Worm (Caenorhabditis elegans) whole organism, L4 larva: ENCODE results near the gene nlp-55.

ENCODE experiments used
- D1046.2 ChIP-seq: fragments of 200-800 bp; sonication (Bioruptor generic); IDR thresholded peaks from 2 replicates; pipeline ENCODE4 v1.3.6; 2022; ENCODE audit warnings: missing genetic modification characterization, missing compliant biosample characterization
- F10B5.3 ChIP-seq: sonication (generic microtip); optimal IDR thresholded peaks from 2 replicates; lab custom pipeline; 2016; ENCODE audit warnings: mild to moderate bottlenecking, missing genetic modification characterization, missing compliant biosample characterization
- F37D6.2 ChIP-seq: sonication (generic microtip); optimal IDR thresholded peaks from 2 replicates; lab custom pipeline; 2016; ENCODE audit warnings: mild to moderate bottlenecking, missing genetic modification characterization, missing compliant biosample characterization
- F49E8.2 ChIP-seq: sonication (generic microtip); optimal IDR thresholded peaks from 2 replicates; lab custom pipeline; 2016; ENCODE audit warnings: missing compliant biosample characterization, mild to moderate bottlenecking, missing genetic modification characterization, borderline replicate concordance
- R02D3.7 ChIP-seq: fragments of 150-350 bp; sonication (generic microtip); optimal IDR thresholded peaks from 3 replicates; lab custom pipeline; 2014; ENCODE audit warnings: missing biosample characterization, missing genetic modification characterization
- Y105C5A.15 ChIP-seq: fragments of 200-800 bp; sonication (Bioruptor generic); IDR thresholded peaks from 2 replicates; pipeline ENCODE4 v1.3.6; 2022; ENCODE audit warnings: missing genetic modification characterization, missing compliant biosample characterization
- ZK337.2 ChIP-seq: fragments of 200-800 bp; sonication (Bioruptor generic); IDR thresholded peaks from 2 replicates; pipeline ENCODE4 v1.3.6; 2022; ENCODE audit warnings: missing genetic modification reagents, missing genetic modification characterization, missing compliant biosample characterization
- ZK546.5 ChIP-seq, 2 experiments: sonication (generic microtip); optimal IDR thresholded peaks; 2 replicates each; lab custom pipeline; 2017; ENCODE audit warnings: missing biosample characterization in 2 of 2, missing genetic modification characterization in 2 of 2
- attf-4 ChIP-seq: sonication (generic microtip); optimal IDR thresholded peaks from 3 replicates; lab custom pipeline; 2017; ENCODE audit warnings: missing biosample characterization, missing genetic modification characterization
- ceh-32 ChIP-seq: sonication (generic microtip); optimal IDR thresholded peaks from 2 replicates; lab custom pipeline; 2016; ENCODE audit warnings: mild to moderate bottlenecking, missing genetic modification characterization, missing compliant biosample characterization; ENCODE audit not compliant: poor library complexity
- ceh-62 ChIP-seq: sonication (generic microtip); optimal IDR thresholded peaks from 2 replicates; lab custom pipeline; 2017; ENCODE audit warnings: missing biosample characterization, missing genetic modification characterization
- ceh-82 ChIP-seq: sonication (generic microtip); optimal IDR thresholded peaks from 2 replicates; lab custom pipeline; 2017; ENCODE audit warnings: missing biosample characterization, missing genetic modification characterization
- cey-2 ChIP-seq: sonication (generic microtip); optimal IDR thresholded peaks from 3 replicates; lab custom pipeline; 2017; ENCODE audit warnings: missing genetic modification characterization, mild to moderate bottlenecking, missing compliant biosample characterization, antibody characterized with exemption, borderline replicate concordance; ENCODE audit not compliant: insufficient read depth
- daf-16 ChIP-seq, 3 experiments: sonication (generic microtip); optimal IDR thresholded peaks; 2 replicates each; lab custom pipeline; 2016 to 2017; ENCODE audit warnings: missing genetic modification characterization in 3 of 3, missing genetic modification reagents in 3 of 3, mild to moderate bottlenecking in 2 of 3, missing compliant biosample characterization in 2 of 3, missing biosample characterization in 1 of 3, moderate library complexity in 1 of 3
- daf-19 ChIP-seq: fragments of 200-800 bp; sonication (Bioruptor generic); conservative IDR thresholded peaks from 2 replicates; pipeline ENCODE4 v1.3.6; 2022; ENCODE audit warnings: missing genetic modification characterization, missing compliant biosample characterization
- dmd-6 ChIP-seq: fragments of 200-800 bp; sonication (Bioruptor generic); IDR thresholded peaks from 2 replicates; pipeline ENCODE4 v1.3.6; 2022; ENCODE audit warnings: missing genetic modification reagents, missing genetic modification characterization, missing compliant biosample characterization
- dpl-1 ChIP-seq: fragments of 150-350 bp; optimal IDR thresholded peaks from 2 replicates; lab custom pipeline; 2014; ENCODE audit warnings: missing biosample characterization, missing genetic modification reagents, missing genetic modification characterization
- dve-1 ChIP-seq: sonication (generic microtip); optimal IDR thresholded peaks from 2 replicates; lab custom pipeline; 2017; ENCODE audit warnings: antibody characterized with exemption, mild to moderate bottlenecking, missing genetic modification characterization, missing compliant biosample characterization; ENCODE audit not compliant: insufficient read depth
- fos-1 ChIP-seq: fragments of 150-350 bp; optimal IDR thresholded peaks from 2 replicates; lab custom pipeline; 2014; ENCODE audit warnings: missing biosample characterization, missing genetic modification characterization
- gei-8 ChIP-seq: fragments of 200-800 bp; sonication (Bioruptor generic); optimal IDR thresholded peaks from 2 replicates; lab custom pipeline; 2018; ENCODE audit warnings: mild to moderate bottlenecking, missing genetic modification characterization, missing compliant biosample characterization
- hlh-11 ChIP-seq: fragments of 200-800 bp; sonication (Bioruptor generic); optimal IDR thresholded peaks from 2 replicates; lab custom pipeline; 2018; ENCODE audit warnings: mild to moderate bottlenecking, missing genetic modification characterization, missing compliant biosample characterization
- hlh-30 ChIP-seq: sonication (generic microtip); optimal IDR thresholded peaks from 2 replicates; lab custom pipeline; 2017; ENCODE audit warnings: antibody characterized with exemption, mild to moderate bottlenecking, missing genetic modification characterization, missing compliant biosample characterization; ENCODE audit not compliant: insufficient read depth
- lim-7 ChIP-seq: fragments of 200-800 bp; sonication (Bioruptor generic); IDR thresholded peaks from 2 replicates; pipeline ENCODE4 v1.3.6; 2022; ENCODE audit warnings: missing genetic modification characterization, missing compliant biosample characterization
- lin-13 ChIP-seq: fragments of 150-350 bp; optimal IDR thresholded peaks from 2 replicates; lab custom pipeline; 2014; ENCODE audit warnings: missing biosample characterization, missing genetic modification reagents, missing genetic modification characterization
- lin-15B ChIP-seq: fragments of 150-350 bp; sonication (generic microtip); optimal IDR thresholded peaks from 3 replicates; lab custom pipeline; 2014; ENCODE audit warnings: missing biosample characterization, missing genetic modification characterization
- lin-38 ChIP-seq: fragments of 200-800 bp; sonication (Bioruptor generic); IDR thresholded peaks from 2 replicates; pipeline ENCODE4 v1.3.6; 2022; ENCODE audit warnings: missing genetic modification reagents, missing genetic modification characterization, missing compliant biosample characterization
- lir-3 ChIP-seq: sonication (generic microtip); optimal IDR thresholded peaks from 2 replicates; lab custom pipeline; 2016; ENCODE audit warnings: mild to moderate bottlenecking, missing genetic modification characterization, missing compliant biosample characterization
- lsy-2 ChIP-seq, 2 experiments: fragments of 150-350 bp in 1 of 2; sonication (generic microtip) in 1 of 2; optimal IDR thresholded peaks; 2 replicates each; lab custom pipeline; 2014 to 2017; ENCODE audit warnings: missing biosample characterization in 2 of 2, missing genetic modification characterization in 2 of 2
- mdl-1 ChIP-seq, 2 experiments: fragments of 150-350 bp in 1 of 2; sonication (generic microtip) in 1 of 2; optimal IDR thresholded peaks; 2 replicates each; lab custom pipeline; 2014 to 2017; ENCODE audit warnings: missing biosample characterization in 2 of 2, missing genetic modification characterization in 2 of 2
- nhr-10 ChIP-seq: fragments of 150-350 bp; optimal IDR thresholded peaks from 2 replicates; lab custom pipeline; 2014; ENCODE audit warnings: missing biosample characterization, missing genetic modification characterization
- nhr-11 ChIP-seq: fragments of 150-350 bp; optimal IDR thresholded peaks from 2 replicates; lab custom pipeline; 2014; ENCODE audit warnings: missing biosample characterization, missing genetic modification characterization
- nhr-111 ChIP-seq: fragments of 200-800 bp; sonication (Bioruptor generic); optimal IDR thresholded peaks from 2 replicates; lab custom pipeline; 2018; ENCODE audit warnings: mild to moderate bottlenecking, missing genetic modification characterization, missing compliant biosample characterization
- nhr-28 ChIP-seq: fragments of 150-350 bp; optimal IDR thresholded peaks from 2 replicates; lab custom pipeline; 2014; ENCODE audit warnings: missing biosample characterization, missing genetic modification characterization
- nhr-41 ChIP-seq: fragments of 200-800 bp; sonication (Bioruptor generic); IDR thresholded peaks from 2 replicates; pipeline ENCODE4 v1.3.6; 2022; ENCODE audit warnings: missing genetic modification reagents, missing genetic modification characterization, missing compliant biosample characterization
- nhr-42 ChIP-seq: fragments of 200-800 bp; sonication (Bioruptor generic); IDR thresholded peaks from 2 replicates; pipeline ENCODE4 v1.3.6; 2022; ENCODE audit warnings: missing genetic modification characterization, missing compliant biosample characterization
- nhr-6 ChIP-seq: fragments of 150-350 bp; optimal IDR thresholded peaks from 2 replicates; lab custom pipeline; 2014; ENCODE audit warnings: missing biosample characterization, missing genetic modification characterization
- nhr-76 ChIP-seq: fragments of 150-350 bp; optimal IDR thresholded peaks from 2 replicates; lab custom pipeline; 2014; ENCODE audit warnings: missing biosample characterization, missing genetic modification characterization
- nhr-77 ChIP-seq: fragments of 150-350 bp; optimal IDR thresholded peaks from 2 replicates; lab custom pipeline; 2014; ENCODE audit warnings: missing biosample characterization, missing genetic modification characterization
- pha-4 ChIP-seq, 2 experiments: fragments of 150-350 bp in 1 of 2; fragments of 200-800 bp in 1 of 2; sonication (Bioruptor generic) in 1 of 2; IDR thresholded peaks in 1 of 2; optimal IDR thresholded peaks in 1 of 2; 2 replicates each; pipeline versions ENCODE4 v1.3.6 to Lab custom; 2014 to 2022; ENCODE audit warnings: missing genetic modification characterization in 2 of 2, missing genetic modification reagents in 2 of 2, missing biosample characterization in 1 of 2, missing compliant biosample characterization in 1 of 2
- php-3 ChIP-seq: fragments of 200-800 bp; sonication (Bioruptor generic); IDR thresholded peaks from 2 replicates; pipeline ENCODE4 v1.3.6; 2022; ENCODE audit warnings: missing genetic modification reagents, missing genetic modification characterization, missing compliant biosample characterization
- pqm-1 ChIP-seq: sonication (generic microtip); optimal IDR thresholded peaks from 2 replicates; lab custom pipeline; 2017; ENCODE audit warnings: missing biosample characterization, missing genetic modification characterization
- rbr-2 ChIP-seq: sonication (generic microtip); optimal IDR thresholded peaks from 2 replicates; lab custom pipeline; 2016; ENCODE audit warnings: missing genotype, missing genetic modification characterization, missing compliant biosample characterization
- sdz-12 ChIP-seq: fragments of 200-800 bp; sonication (Bioruptor generic); optimal IDR thresholded peaks from 2 replicates; lab custom pipeline; 2018; ENCODE audit warnings: mild to moderate bottlenecking, missing genetic modification characterization, missing compliant biosample characterization
- skn-1 ChIP-seq: fragments of 150-350 bp; optimal IDR thresholded peaks from 2 replicates; lab custom pipeline; 2014; ENCODE audit warnings: missing biosample characterization, missing genetic modification characterization
- snpc-4 ChIP-seq: fragments of 150-350 bp; optimal IDR thresholded peaks from 2 replicates; lab custom pipeline; 2014; ENCODE audit warnings: missing biosample characterization, missing genetic modification characterization
- tag-97 ChIP-seq: fragments of 200-800 bp; sonication (Bioruptor generic); IDR thresholded peaks from 2 replicates; pipeline ENCODE4 v1.3.6; 2022; ENCODE audit warnings: missing genetic modification characterization, missing compliant biosample characterization
- unc-130 ChIP-seq: sonication (generic microtip); optimal IDR thresholded peaks from 2 replicates; lab custom pipeline; 2016; ENCODE audit warnings: missing genetic modification reagents, missing genetic modification characterization, missing compliant biosample characterization
- unc-39 ChIP-seq: sonication (generic microtip); optimal IDR thresholded peaks from 2 replicates; lab custom pipeline; 2017; ENCODE audit warnings: missing biosample characterization, missing genetic modification characterization
- vab-7 ChIP-seq: fragments of 200-800 bp; sonication (Bioruptor generic); IDR thresholded peaks from 2 replicates; pipeline ENCODE4 v1.3.6; 2022; ENCODE audit warnings: missing genetic modification reagents, missing genetic modification characterization, missing compliant biosample characterization
- ztf-7 ChIP-seq: fragments of 150-350 bp; optimal IDR thresholded peaks from 2 replicates; lab custom pipeline; 2014; ENCODE audit warnings: missing biosample characterization, missing genetic modification characterization

Gene nlp-55

DNA sequence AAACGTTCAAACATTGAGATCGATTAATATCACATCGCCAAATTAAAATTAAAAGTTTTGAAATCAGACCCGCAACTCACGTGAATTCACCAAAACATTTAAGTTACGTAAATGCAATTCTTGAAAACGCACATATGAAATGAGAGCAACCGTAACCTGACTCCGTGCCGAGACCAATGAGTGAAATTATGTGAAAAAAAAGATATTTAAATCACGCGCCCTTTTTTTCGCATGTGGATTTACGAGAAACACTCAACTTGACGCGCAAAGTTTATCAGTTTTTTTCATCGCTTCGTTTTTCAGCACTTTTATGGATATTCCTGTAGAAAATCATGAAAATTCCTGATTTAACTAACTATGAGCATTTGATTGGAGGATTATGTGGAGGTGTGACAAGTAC, 19.1 kb downstream of the nlp-55 start, which contains the start of the genes gei-14 and slc-25A32 (continued):
- TF ChIP-seq sdz-12 (GFP tag; lab: Kevin White, UChicago) = no peak
- no peak for TF ChIP-seq nhr-42 (GFP tag; lab: Robert Waterston, UW)
- no peak for TF ChIP-seq nhr-111 (GFP tag; lab: Kevin White, UChicago)
- no peak for TF ChIP-seq snpc-4
- TF ChIP-seq hlh-30 (tag; lab: Kevin White, UChicago) = peak; percentile 52
- TF ChIP-seq lsy-2 (tag; optimal IDR thresholded peaks at IDR 0.05; lab: Kevin White, UChicago) = peak in 1 of 2 experiments; percentile 82
- no peak for TF ChIP-seq ceh-82 (tag; lab: Kevin White, UChicago)
- TF ChIP-seq fos-1 (tag; lab: Kevin White, UChicago) = no peak
- no peak for TF ChIP-seq Y105C5A.15 (GFP tag; lab: Robert Waterston, UW)
- no peak for TF ChIP-seq F10B5.3 (tag; lab: Kevin White, UChicago)
- TF ChIP-seq gei-8 (GFP tag; lab: Kevin White, UChicago) = no peak
- TF ChIP-seq skn-1 (tag; lab: Kevin White, UChicago) = no peak
- no peak for TF ChIP-seq ceh-62 (tag; lab: Kevin White, UChicago)
- TF ChIP-seq vab-7 (GFP tag; lab: Robert Waterston, UW) = no peak
- TF ChIP-seq attf-4 (tag; lab: Kevin White, UChicago) = no peak
- TF ChIP-seq mdl-1 (tag; optimal IDR thresholded peaks at IDR 0.05; lab: Kevin White, UChicago) = no peak
- no peak for TF ChIP-seq nhr-28 (tag; lab: Kevin White, UChicago)
- no peak for TF ChIP-seq lir-3 (tag; lab: Kevin White, UChicago)
- peak; percentile 84 for TF ChIP-seq R02D3.7 (tag; lab: Kevin White, UChicago)
- TF ChIP-seq unc-39 (tag; lab: Kevin White, UChicago) = no peak
- TF ChIP-seq php-3 (GFP tag; lab: Robert Waterston, UW) = no peak
- TF ChIP-seq nhr-11 = no peak
- peak; percentile 45 for TF ChIP-seq lin-13 (GFP tag; lab: Kevin White, UChicago)
- TF ChIP-seq D1046.2 (GFP tag; lab: Robert Waterston, UW) = no peak
- no peak for TF ChIP-seq lin-15B (tag; lab: Kevin White, UChicago)
- TF ChIP-seq F37D6.2 (tag; lab: Kevin White, UChicago) = no peak
- TF ChIP-seq ZK546.5 (tag; optimal IDR thresholded peaks at IDR 0.05; lab: Kevin White, UChicago) = no peak
- TF ChIP-seq nhr-76 (tag; lab: Kevin White, UChicago) = no peak
- no peak for TF ChIP-seq ZK337.2
- TF ChIP-seq cey-2 (tag; lab: Kevin White, UChicago) = no peak
- peak; percentile 89 for TF ChIP-seq dpl-1 (GFP tag; lab: Kevin White, UChicago)
- peak; percentile 45 for TF ChIP-seq F49E8.2 (tag; lab: Kevin White, UChicago)
- peak; percentile 65 for TF ChIP-seq unc-130
- peak; percentile 57 for TF ChIP-seq lin-38 (GFP tag; lab: Robert Waterston, UW)
- TF ChIP-seq dve-1 (tag; lab: Kevin White, UChicago) = no peak
- no peak for TF ChIP-seq hlh-11 (tag; lab: Kevin White, UChicago)
- no peak for TF ChIP-seq nhr-10 (tag; lab: Kevin White, UChicago)
- TF ChIP-seq lim-7 = no peak
- TF ChIP-seq dmd-6 (GFP tag; lab: Robert Waterston, UW) = no peak
- TF ChIP-seq pqm-1 = no peak
- TF ChIP-seq tag-97 (GFP tag; lab: Robert Waterston, UW) = no peak
- TF ChIP-seq ceh-32 (tag; lab: Kevin White, UChicago) = no peak
- TF ChIP-seq pha-4 (GFP tag; IDR thresholded peaks at IDR 0.05; lab: Robert Waterston, UW) = no peak
- peak; percentile 12 for TF ChIP-seq pha-4 (tag; optimal IDR thresholded peaks at IDR 0.05; lab: Kevin White, UChicago)
- no peak for TF ChIP-seq nhr-41 (GFP tag; lab: Robert Waterston, UW)
- TF ChIP-seq daf-19 (GFP tag; lab: Robert Waterston, UW) = no peak
- TF ChIP-seq nhr-77 (tag; lab: Kevin White, UChicago) = no peak
- TF ChIP-seq nhr-6 = peak; percentile 0
- TF ChIP-seq daf-16 (GFP tag; optimal IDR thresholded peaks at IDR 0.05; lab: Kevin White, UChicago) = no peak
- TF ChIP-seq daf-16 (tag; optimal IDR thresholded peaks at IDR 0.05; lab: Kevin White, UChicago) = no peak
- no peak for TF ChIP-seq ztf-7 (tag; lab: Kevin White, UChicago)
- no peak for TF ChIP-seq rbr-2 (tag; lab: Kevin White, UChicago)
